Worm (Caenorhabditis elegans) whole organism, young adult: Measurements from ENCODE around the gene cht-2.

Experiments used
- B0019.2 ChIP-seq: fragments of 200-800 bp; sonication (Bioruptor generic); conservative IDR thresholded peaks from 2 replicates; pipeline ENCODE4 v1.3.6; 2022; ENCODE audit warnings: missing genetic modification reagents, missing genetic modification characterization, missing compliant biosample characterization
- B0261.1 ChIP-seq: sonication (generic microtip); optimal IDR thresholded peaks from 2 replicates; lab custom pipeline; 2016; ENCODE audit warnings: mild to moderate bottlenecking, missing genetic modification characterization, moderate library complexity, missing compliant biosample characterization
- C06A6.2 ChIP-seq: fragments of 200-800 bp; sonication (Bioruptor generic); conservative IDR thresholded peaks from 2 replicates; pipeline ENCODE4 v1.3.6; 2022; ENCODE audit warnings: missing genetic modification characterization, missing compliant biosample characterization
- F10E7.11 ChIP-seq: sonication (generic microtip); optimal IDR thresholded peaks from 2 replicates; lab custom pipeline; 2017; ENCODE audit warnings: mild to moderate bottlenecking, missing genetic modification characterization, moderate library complexity, missing compliant biosample characterization
- F22D6.2 ChIP-seq: sonication (generic microtip); optimal IDR thresholded peaks from 2 replicates; lab custom pipeline; 2016; ENCODE audit warnings: mild to moderate bottlenecking, missing genetic modification characterization, missing compliant biosample characterization
- F49E8.2 ChIP-seq: sonication (generic microtip); optimal IDR thresholded peaks from 3 replicates; lab custom pipeline; 2017; ENCODE audit warnings: missing genetic modification characterization, mild to moderate bottlenecking, missing compliant biosample characterization, antibody characterized with exemption, moderate library complexity; ENCODE audit not compliant: insufficient read depth
- F52B5.7 ChIP-seq: sonication (generic microtip); optimal IDR thresholded peaks from 2 replicates; lab custom pipeline; 2016; ENCODE audit warnings: mild to moderate bottlenecking, missing genetic modification characterization, missing compliant biosample characterization
- K11D2.4 ChIP-seq: fragments of 200-800 bp; sonication (Bioruptor generic); IDR thresholded peaks from 2 replicates; pipeline ENCODE4 v1.3.6; 2022; ENCODE audit warnings: missing genetic modification reagents, missing genetic modification characterization, missing compliant biosample characterization
- K12H6.12 ChIP-seq: fragments of 200-800 bp; sonication (Bioruptor generic); optimal IDR thresholded peaks from 2 replicates; lab custom pipeline; 2018; ENCODE audit warnings: mild to moderate bottlenecking, missing genetic modification characterization, missing compliant biosample characterization
- Y53G8AR.9 ChIP-seq: fragments of 200-800 bp; sonication (Bioruptor generic); conservative IDR thresholded peaks from 2 replicates; pipeline ENCODE4 v1.3.6; 2022; ENCODE audit warnings: missing genetic modification reagents, missing genetic modification characterization, missing compliant biosample characterization
- Y95B8A.8 ChIP-seq: fragments of 200-800 bp; sonication (Bioruptor generic); IDR thresholded peaks from 2 replicates; pipeline ENCODE4 v1.3.6; 2022; ENCODE audit warnings: missing genetic modification reagents, missing genetic modification characterization, missing compliant biosample characterization
- attf-3 ChIP-seq: fragments of 200-800 bp; sonication (Bioruptor generic); conservative IDR thresholded peaks from 2 replicates; pipeline ENCODE4 v1.3.6; 2022; ENCODE audit warnings: missing genetic modification reagents, missing genetic modification characterization, missing compliant biosample characterization
- bed-2 ChIP-seq: fragments of 200-800 bp; sonication (Bioruptor generic); IDR thresholded peaks from 2 replicates; pipeline ENCODE4 v1.3.6; 2022; ENCODE audit warnings: missing genetic modification reagents, missing genetic modification characterization, missing compliant biosample characterization
- ceh-40 ChIP-seq: fragments of 200-800 bp; sonication (Bioruptor generic); IDR thresholded peaks from 2 replicates; pipeline ENCODE4 v1.3.6; 2022; ENCODE audit warnings: missing genetic modification characterization, missing compliant biosample characterization
- chd-7 ChIP-seq: sonication (generic microtip); optimal IDR thresholded peaks from 2 replicates; lab custom pipeline; 2016; ENCODE audit warnings: mild to moderate bottlenecking, missing genetic modification characterization, moderate library complexity, missing compliant biosample characterization
- die-1 ChIP-seq: sonication (generic microtip); optimal IDR thresholded peaks from 2 replicates; lab custom pipeline; 2016; ENCODE audit warnings: missing genotype, mild to moderate bottlenecking, missing genetic modification characterization, missing compliant biosample characterization
- dpff-1 ChIP-seq: sonication (generic microtip); optimal IDR thresholded peaks from 2 replicates; lab custom pipeline; 2017; ENCODE audit warnings: mild to moderate bottlenecking, missing genetic modification characterization, missing compliant biosample characterization
- dpl-1 ChIP-seq: fragments of 150-350 bp; optimal IDR thresholded peaks from 2 replicates; lab custom pipeline; 2014; ENCODE audit warnings: missing biosample characterization, missing genetic modification reagents, missing genetic modification characterization
- efl-1 ChIP-seq: fragments of 150-350 bp; optimal IDR thresholded peaks from 2 replicates; lab custom pipeline; 2014; ENCODE audit warnings: missing biosample characterization, missing genetic modification reagents, missing genetic modification characterization
- gei-17 ChIP-seq: fragments of 200-800 bp; sonication (Bioruptor generic); optimal IDR thresholded peaks from 2 replicates; lab custom pipeline; 2018; ENCODE audit warnings: mild to moderate bottlenecking, missing genetic modification characterization, missing compliant biosample characterization
- him-1 ChIP-seq: sonication (generic microtip); optimal IDR thresholded peaks from 2 replicates; lab custom pipeline; 2016; ENCODE audit warnings: missing genotype, missing genetic modification reagents, missing genetic modification characterization, missing compliant biosample characterization
- hlh-26 ChIP-seq: fragments of 200-800 bp; sonication (Bioruptor generic); conservative IDR thresholded peaks from 2 replicates; pipeline ENCODE4 v1.3.6; 2022; ENCODE audit warnings: missing genetic modification reagents, missing genetic modification characterization, missing compliant biosample characterization
- hmg-20 ChIP-seq: fragments of 200-800 bp; sonication (Bioruptor generic); IDR thresholded peaks from 2 replicates; pipeline ENCODE4 v1.3.6; 2022; ENCODE audit warnings: missing genetic modification reagents, missing genetic modification characterization, missing compliant biosample characterization
- let-526 ChIP-seq: fragments of 200-800 bp; sonication (Bioruptor generic); IDR thresholded peaks from 2 replicates; pipeline ENCODE4 v1.3.6; 2022; ENCODE audit warnings: missing genetic modification reagents, missing genetic modification characterization, missing compliant biosample characterization
- lin-26 ChIP-seq: fragments of 200-800 bp; sonication (Bioruptor generic); IDR thresholded peaks from 2 replicates; pipeline ENCODE4 v1.3.6; 2022; ENCODE audit warnings: missing genetic modification reagents, missing genetic modification characterization, missing compliant biosample characterization
- lin-40 ChIP-seq: sonication (generic microtip); optimal IDR thresholded peaks from 2 replicates; lab custom pipeline; 2016; ENCODE audit warnings: missing genetic modification characterization, mild to moderate bottlenecking, missing compliant biosample characterization, missing genotype, missing genetic modification reagents
- lsl-1 ChIP-seq: fragments of 200-800 bp; sonication (Bioruptor generic); optimal IDR thresholded peaks from 2 replicates; lab custom pipeline; 2018; ENCODE audit warnings: mild to moderate bottlenecking, missing genetic modification characterization, moderate library complexity, missing compliant biosample characterization
- lsy-27 ChIP-seq: sonication (generic microtip); optimal IDR thresholded peaks from 2 replicates; lab custom pipeline; 2017; ENCODE audit warnings: missing genetic modification characterization, mild to moderate bottlenecking, missing compliant biosample characterization, antibody characterized with exemption, missing genotype, borderline replicate concordance; ENCODE audit not compliant: insufficient read depth
- madf-8 ChIP-seq: fragments of 200-800 bp; sonication (Bioruptor generic); conservative IDR thresholded peaks from 2 replicates; pipeline ENCODE4 v1.3.6; 2022; ENCODE audit warnings: missing genetic modification reagents, missing genetic modification characterization, missing compliant biosample characterization
- mes-4 ChIP-seq: sonication (generic microtip); optimal IDR thresholded peaks from 2 replicates; lab custom pipeline; 2016; ENCODE audit warnings: missing genotype, missing genetic modification characterization, missing compliant biosample characterization
- mxl-1 ChIP-seq: sonication (generic microtip); optimal IDR thresholded peaks from 2 replicates; lab custom pipeline; 2016; ENCODE audit warnings: missing genetic modification characterization, missing compliant biosample characterization
- nfya-1 ChIP-seq: sonication (generic microtip); optimal IDR thresholded peaks from 2 replicates; lab custom pipeline; 2017; ENCODE audit warnings: antibody characterized with exemption, missing compliant biosample characterization, missing genetic modification characterization, borderline replicate concordance; ENCODE audit not compliant: insufficient read depth
- nhr-179 ChIP-seq: sonication (generic microtip); optimal IDR thresholded peaks from 2 replicates; lab custom pipeline; 2016; ENCODE audit warnings: mild to moderate bottlenecking, missing genetic modification characterization, missing compliant biosample characterization
- nhr-27 ChIP-seq: fragments of 200-800 bp; sonication (Bioruptor generic); optimal IDR thresholded peaks from 2 replicates; lab custom pipeline; 2018; ENCODE audit warnings: mild to moderate bottlenecking, missing genetic modification characterization, moderate library complexity, missing compliant biosample characterization
- nhr-90 ChIP-seq: sonication (generic microtip); optimal IDR thresholded peaks from 2 replicates; lab custom pipeline; 2016; ENCODE audit warnings: missing genotype, mild to moderate bottlenecking, missing genetic modification characterization, missing compliant biosample characterization
- rcor-1 ChIP-seq: fragments of 200-800 bp; sonication (Bioruptor generic); IDR thresholded peaks from 2 replicates; pipeline ENCODE4 v1.3.6; 2022; ENCODE audit warnings: missing genetic modification reagents, missing genetic modification characterization, missing compliant biosample characterization
- sdz-38 ChIP-seq: sonication (generic microtip); optimal IDR thresholded peaks from 2 replicates; lab custom pipeline; 2016; ENCODE audit warnings: missing genotype, missing genetic modification characterization, missing compliant biosample characterization
- snpc-1.3 ChIP-seq: sonication (generic microtip); optimal IDR thresholded peaks from 2 replicates; lab custom pipeline; 2017; ENCODE audit warnings: missing genetic modification characterization, mild to moderate bottlenecking, missing compliant biosample characterization, antibody characterized with exemption, moderate library complexity, missing genotype, missing genetic modification reagents; ENCODE audit not compliant: insufficient read depth
- snpc-3.4 ChIP-seq: sonication (generic microtip); optimal IDR thresholded peaks from 2 replicates; lab custom pipeline; 2017; ENCODE audit warnings: missing genetic modification characterization, mild to moderate bottlenecking, missing compliant biosample characterization, antibody characterized with exemption, moderate library complexity, missing genotype, missing genetic modification reagents
- somi-1 ChIP-seq: fragments of 200-800 bp; sonication (Bioruptor generic); optimal IDR thresholded peaks from 2 replicates; lab custom pipeline; 2018; ENCODE audit warnings: mild to moderate bottlenecking, missing genetic modification characterization, missing compliant biosample characterization
- tbx-9 ChIP-seq: sonication (generic microtip); optimal IDR thresholded peaks from 2 replicates; lab custom pipeline; 2016; ENCODE audit warnings: borderline replicate concordance, missing genetic modification characterization, inconsistent platforms, missing compliant biosample characterization
- unc-130 ChIP-seq: sonication (generic microtip); optimal IDR thresholded peaks from 2 replicates; lab custom pipeline; 2016; ENCODE audit warnings: missing genetic modification reagents, missing genetic modification characterization, missing compliant biosample characterization
- ztf-22 ChIP-seq: fragments of 200-800 bp; sonication (Bioruptor generic); optimal IDR thresholded peaks from 2 replicates; lab custom pipeline; 2018; ENCODE audit warnings: mild to moderate bottlenecking, missing genetic modification characterization, moderate library complexity, missing compliant biosample characterization
- ztf-26 ChIP-seq: sonication (generic microtip); optimal IDR thresholded peaks from 2 replicates; lab custom pipeline; 2017; ENCODE audit warnings: missing genetic modification characterization, missing compliant biosample characterization

cht-2 gene

ce11 chrII:8485603-8486002 is 35.1 kb upstream of the cht-2 start, which contains the start of gene gbh-2 (continued):
- no peak for TF ChIP-seq snpc-1.3 (tag; lab: Kevin White, UChicago)
- TF ChIP-seq him-1 (tag; lab: Kevin White, UChicago), result no peak
- no peak for TF ChIP-seq madf-8 (GFP tag; lab: Robert Waterston, UW)

ce11 chrII:8488123-8488522 is 32.6 kb upstream of the cht-2 start:
- TF ChIP-seq gei-17 (no peak), mxl-1 (tag; lab: Kevin White, UChicago) (no peak), madf-8 (GFP tag; lab: Robert Waterston, UW) (no peak), F22D6.2 (tag; lab: Kevin White, UChicago) (no peak), lin-26 (GFP tag; lab: Robert Waterston, UW) (no peak), K11D2.4 (GFP tag; lab: Robert Waterston, UW) (no peak), hmg-20 (no peak), attf-3 (GFP tag; lab: Robert Waterston, UW) (no peak), snpc-3.4 (tag; lab: Kevin White, UChicago) (no peak), somi-1 (no peak), mes-4 (tag; lab: Kevin White, UChicago) (no peak), B0261.1 (tag; lab: Kevin White, UChicago) (no peak), Y95B8A.8 (GFP tag; lab: Robert Waterston, UW) (no peak), dpl-1 (GFP tag; lab: Kevin White, UChicago) (no peak), F52B5.7 (tag; lab: Kevin White, UChicago) (no peak), Y53G8AR.9 (GFP tag; lab: Robert Waterston, UW) (no peak), nhr-27 (no peak)

- TF ChIP-seq lsl-1, result no peak
- TF ChIP-seq die-1 (tag; lab: Kevin White, UChicago), result no peak
- no peak for TF ChIP-seq bed-2 (GFP tag; lab: Robert Waterston, UW)
- no peak for TF ChIP-seq nhr-90 (tag; lab: Kevin White, UChicago)
- TF ChIP-seq lin-26 (GFP tag; lab: Robert Waterston, UW), result no peak
- no peak for TF ChIP-seq F10E7.11 (tag; lab: Kevin White, UChicago)
- TF ChIP-seq efl-1, result no peak
- TF ChIP-seq C06A6.2 (GFP tag; lab: Robert Waterston, UW), result no peak
- no peak for TF ChIP-seq nfya-1
- no peak for TF ChIP-seq Y53G8AR.9 (GFP tag; lab: Robert Waterston, UW)
- no peak for TF ChIP-seq ztf-26 (tag; lab: Kevin White, UChicago)
- no peak for TF ChIP-seq mes-4 (tag; lab: Kevin White, UChicago)
- no peak for TF ChIP-seq dpff-1 (tag; lab: Kevin White, UChicago)
- TF ChIP-seq sdz-38 (tag; lab: Kevin White, UChicago), result no peak
- TF ChIP-seq ztf-22 (GFP tag; lab: Kevin White, UChicago), result no peak
- no peak for TF ChIP-seq lsy-27
- no peak for TF ChIP-seq let-526 (GFP tag; lab: Robert Waterston, UW)
- TF ChIP-seq unc-130 (GFP tag; lab: Kevin White, UChicago), result no peak
These were observed 26.5 kb upstream of the cht-2 start, which contains the start of gene M05D6.9 for ce11 chrII:8494228-8494717. TSS of gene M05D6.9 (plus strand) at chrII:8494278.

- no peak for TF ChIP-seq chd-7 (tag; lab: Kevin White, UChicago)
- TF ChIP-seq F49E8.2 (tag; lab: Kevin White, UChicago), result no peak
- TF ChIP-seq hlh-26 (GFP tag; lab: Robert Waterston, UW), result no peak
- no peak for TF ChIP-seq lin-40 (tag; lab: Kevin White, UChicago)
- TF ChIP-seq B0019.2 (GFP tag; lab: Robert Waterston, UW), result no peak
- no peak for TF ChIP-seq K12H6.12 (tag; lab: Kevin White, UChicago)
- no peak for TF ChIP-seq rcor-1 (GFP tag; lab: Robert Waterston, UW)
- TF ChIP-seq nhr-179 (tag; lab: Kevin White, UChicago), result no peak
- TF ChIP-seq lsy-27, result no peak
- no peak for TF ChIP-seq nhr-90 (tag; lab: Kevin White, UChicago)
- no peak for TF ChIP-seq ceh-40 (GFP tag; lab: Robert Waterston, UW)
- TF ChIP-seq bed-2 (GFP tag; lab: Robert Waterston, UW), result no peak
- no peak for TF ChIP-seq tbx-9 (tag; lab: Kevin White, UChicago)
These were observed 24.5 kb upstream of the cht-2 start for ce11 chrII:8496184-8496583.
